Fruit fly (Drosophila melanogaster) whole organism, embryonic: ENCODE measurements around the gene Gmppb.

Source experiments
- Atf3 ChIP-seq: fragments of 200-800 bp; sonication (Bioruptor generic); optimal IDR thresholded peaks from 3 replicates; lab custom pipeline; 2016; ENCODE audit warnings: missing biosample characterization, missing genetic modification characterization
- CG10366 ChIP-seq: fragments of 200-800 bp; sonication (Bioruptor generic); IDR thresholded peaks from 2 replicates; pipeline ENCODE4 v1.3.6; 2022; ENCODE audit warnings: missing biosample characterization, missing genetic modification characterization
- CG10654 ChIP-seq: fragments of 200-800 bp; sonication (Bioruptor generic); optimal IDR thresholded peaks from 2 replicates; lab custom pipeline; 2016; ENCODE audit warnings: missing biosample characterization, missing genetic modification characterization
- CG10959 ChIP-seq: fragments of 200-800 bp; sonication (Bioruptor generic); IDR thresholded peaks from 2 replicates; pipeline ENCODE4 v1.3.6; 2022; ENCODE audit warnings: missing biosample characterization, missing genetic modification characterization
- CG11723 ChIP-seq: fragments of 200-800 bp; sonication (Bioruptor generic); optimal IDR thresholded peaks from 2 replicates; lab custom pipeline; 2017; ENCODE audit warnings: missing biosample characterization, mild to moderate bottlenecking, missing genetic modification characterization
- CG12299 ChIP-seq: fragments of 200-800 bp; sonication (Bioruptor generic); optimal IDR thresholded peaks from 2 replicates; lab custom pipeline; 2018; ENCODE audit warnings: missing biosample characterization, mild to moderate bottlenecking, missing genetic modification characterization
- CG12659 ChIP-seq: fragments of 200-800 bp; sonication (Bioruptor generic); optimal IDR thresholded peaks from 3 replicates; lab custom pipeline; 2017; ENCODE audit warnings: mild to moderate bottlenecking, missing biosample characterization, missing genetic modification reagents, missing genetic modification characterization
- CG14441 ChIP-seq: fragments of 200-800 bp; sonication (Bioruptor generic); IDR thresholded peaks from 2 replicates; pipeline ENCODE4 v1.3.6; 2022; ENCODE audit warnings: missing biosample characterization, missing genetic modification characterization
- CG15073 ChIP-seq: fragments of 200-800 bp; sonication (Bioruptor generic); optimal IDR thresholded peaks from 2 replicates; lab custom pipeline; 2016; ENCODE audit warnings: missing biosample characterization, missing genetic modification characterization
- CG15479 ChIP-seq: fragments of 200-800 bp; sonication (Bioruptor generic); optimal IDR thresholded peaks from 3 replicates; lab custom pipeline; 2019; ENCODE audit warnings: missing biosample characterization, mild to moderate bottlenecking, missing genetic modification characterization, moderate library complexity
- CG16779 ChIP-seq: fragments of 200-800 bp; sonication (Bioruptor generic); IDR thresholded peaks from 2 replicates; pipeline ENCODE4 v1.3.6; 2022; ENCODE audit warnings: missing biosample characterization, missing genetic modification characterization
- CG16815 ChIP-seq: fragments of 200-800 bp; sonication (Bioruptor generic); optimal IDR thresholded peaks from 3 replicates; lab custom pipeline; 2017; ENCODE audit warnings: missing biosample characterization, mild to moderate bottlenecking, missing genetic modification characterization
- CG18262 ChIP-seq: fragments of 200-800 bp; optimal IDR thresholded peaks from 3 replicates; lab custom pipeline; 2019; ENCODE audit warnings: missing biosample characterization, mild to moderate bottlenecking, missing genetic modification characterization, moderate library complexity
- CG6654 ChIP-seq: fragments of 200-800 bp; sonication (Bioruptor generic); optimal IDR thresholded peaks from 2 replicates; lab custom pipeline; 2017; ENCODE audit warnings: missing biosample characterization, mild to moderate bottlenecking, missing genetic modification characterization
- CG6683 ChIP-seq: fragments of 200-800 bp; sonication (Bioruptor generic); optimal IDR thresholded peaks from 2 replicates; lab custom pipeline; 2017; ENCODE audit warnings: missing biosample characterization, mild to moderate bottlenecking, missing genetic modification characterization, missing genetic modification reagents
- CG7372 ChIP-seq: fragments of 200-800 bp; sonication (Bioruptor generic); IDR thresholded peaks from 2 replicates; pipeline ENCODE4 v1.3.6; 2022; ENCODE audit warnings: missing biosample characterization, missing genetic modification characterization
- CG7963 ChIP-seq: fragments of 200-800 bp; sonication (Bioruptor generic); IDR thresholded peaks from 3 replicates; pipeline ENCODE4 v1.3.6; 2022; ENCODE audit warnings: missing biosample characterization, missing genetic modification characterization; ENCODE audit not compliant: partially characterized antibody
- CG8359 ChIP-seq: fragments of 200-800 bp; sonication (Bioruptor generic); optimal IDR thresholded peaks from 2 replicates; lab custom pipeline; 2017; ENCODE audit warnings: missing biosample characterization, mild to moderate bottlenecking, missing genetic modification characterization, borderline replicate concordance
- CHES-1-like ChIP-seq: fragments of 200-800 bp; sonication (Bioruptor generic); optimal IDR thresholded peaks from 2 replicates; lab custom pipeline; 2016; ENCODE audit warnings: missing biosample characterization, missing genetic modification characterization
- CTCF ChIP-seq: fragments of 200-800 bp; sonication (Bioruptor generic); optimal IDR thresholded peaks from 2 replicates; lab custom pipeline; 2017; ENCODE audit warnings: missing biosample characterization, mild to moderate bottlenecking, missing genetic modification characterization, moderate library complexity
- Dbx ChIP-seq: fragments of 200-800 bp; sonication (Bioruptor generic); IDR thresholded peaks from 3 replicates; pipeline ENCODE4 v1.3.6; 2022; ENCODE audit warnings: missing biosample characterization, missing genetic modification characterization
- Dip2 ChIP-seq: fragments of 200-800 bp; sonication (Bioruptor generic); IDR thresholded peaks from 2 replicates; pipeline ENCODE4 v1.3.6; 2022; ENCODE audit warnings: missing biosample characterization, missing genetic modification characterization
- Drgx ChIP-seq: fragments of 200-800 bp; sonication (Bioruptor generic); IDR thresholded peaks from 2 replicates; pipeline ENCODE4 v1.3.6; 2022; ENCODE audit warnings: missing biosample characterization, missing genetic modification characterization
- Fer1 ChIP-seq: fragments of 200-800 bp; sonication (Bioruptor generic); optimal IDR thresholded peaks from 2 replicates; lab custom pipeline; 2017; ENCODE audit warnings: missing biosample characterization, mild to moderate bottlenecking, missing genetic modification characterization
- Fer3 ChIP-seq: fragments of 200-800 bp; sonication (Bioruptor generic); optimal IDR thresholded peaks from 2 replicates; lab custom pipeline; 2018; ENCODE audit warnings: missing biosample characterization, mild to moderate bottlenecking, missing genetic modification characterization, moderate library complexity
- H2.0 ChIP-seq: fragments of 200-800 bp; sonication (Bioruptor generic); IDR thresholded peaks from 2 replicates; pipeline ENCODE4 v1.3.6; 2022; ENCODE audit warnings: missing biosample characterization, missing genetic modification characterization
- HLH3B ChIP-seq: fragments of 200-800 bp; sonication (Bioruptor generic); IDR thresholded peaks from 2 replicates; pipeline ENCODE4 v1.3.6; 2022; ENCODE audit warnings: missing biosample characterization, missing genetic modification characterization
- HLH4C ChIP-seq: fragments of 200-800 bp; sonication (Bioruptor generic); IDR thresholded peaks from 3 replicates; pipeline ENCODE4 v1.3.6; 2022; ENCODE audit warnings: missing biosample characterization, missing genetic modification characterization; ENCODE audit not compliant: partially characterized antibody
- Hr3 ChIP-seq: fragments of 200-800 bp; sonication (Bioruptor generic); optimal IDR thresholded peaks from 3 replicates; lab custom pipeline; 2016; ENCODE audit warnings: missing biosample characterization, missing genetic modification characterization
- Nf-YC ChIP-seq: fragments of 200-800 bp; optimal IDR thresholded peaks from 3 replicates; lab custom pipeline; 2019; ENCODE audit warnings: missing biosample characterization, mild to moderate bottlenecking, missing genetic modification characterization, moderate library complexity
- Oaz ChIP-seq: fragments of 200-800 bp; sonication (Bioruptor generic); IDR thresholded peaks from 2 replicates; pipeline ENCODE4 v1.3.6; 2022; ENCODE audit warnings: missing biosample characterization, missing genetic modification characterization
- abd-A ChIP-seq: fragments of 200-800 bp; sonication (Bioruptor generic); optimal IDR thresholded peaks from 3 replicates; lab custom pipeline; 2019; ENCODE audit warnings: missing biosample characterization, mild to moderate bottlenecking, missing genetic modification characterization, moderate library complexity
- ara ChIP-seq: fragments of 200-800 bp; sonication (Bioruptor generic); IDR thresholded peaks from 2 replicates; pipeline ENCODE4 v1.3.6; 2022; ENCODE audit warnings: missing biosample characterization, missing genetic modification characterization
- ase ChIP-seq: fragments of 200-800 bp; sonication (Bioruptor generic); IDR thresholded peaks from 3 replicates; pipeline ENCODE4 v1.3.6; 2022; ENCODE audit warnings: missing biosample characterization, missing genetic modification characterization
- fd102C ChIP-seq: fragments of 200-800 bp; sonication (Bioruptor generic); optimal IDR thresholded peaks from 2 replicates; lab custom pipeline; 2018; ENCODE audit warnings: missing biosample characterization, mild to moderate bottlenecking, missing genetic modification characterization, moderate library complexity
- fd64A ChIP-seq: fragments of 200-800 bp; sonication (Bioruptor generic); optimal IDR thresholded peaks from 3 replicates; lab custom pipeline; 2018; ENCODE audit warnings: missing biosample characterization, mild to moderate bottlenecking, missing genetic modification characterization
- fd96Cb ChIP-seq: fragments of 200-800 bp; sonication (Bioruptor generic); optimal IDR thresholded peaks from 2 replicates; lab custom pipeline; 2018; ENCODE audit warnings: missing biosample characterization, mild to moderate bottlenecking, missing genetic modification characterization, moderate library complexity
- ken ChIP-seq: fragments of 200-800 bp; sonication (Bioruptor generic); IDR thresholded peaks from 3 replicates; pipeline ENCODE4 v1.3.6; 2022; ENCODE audit warnings: missing biosample characterization, missing genetic modification characterization
- knrl ChIP-seq: fragments of 200-800 bp; sonication (Bioruptor generic); IDR thresholded peaks from 3 replicates; pipeline ENCODE4 v1.3.6; 2022; ENCODE audit warnings: missing biosample characterization, missing genetic modification characterization; ENCODE audit not compliant: partially characterized antibody
- lab ChIP-seq: fragments of 200-800 bp; sonication (Bioruptor generic); optimal IDR thresholded peaks from 3 replicates; lab custom pipeline; 2017; ENCODE audit warnings: missing biosample characterization, missing genetic modification characterization, mild to moderate bottlenecking, moderate library complexity, missing genetic modification reagents
- nau ChIP-seq: fragments of 200-800 bp; sonication (Bioruptor generic); optimal IDR thresholded peaks from 3 replicates; lab custom pipeline; 2017; ENCODE audit warnings: missing biosample characterization, mild to moderate bottlenecking, missing genetic modification characterization, missing genetic modification reagents
- onecut ChIP-seq: fragments of 200-800 bp; sonication (Bioruptor generic); IDR thresholded peaks from 2 replicates; pipeline ENCODE4 v1.3.6; 2022; ENCODE audit warnings: missing biosample characterization, missing genetic modification characterization
- p53 ChIP-seq: fragments of 200-800 bp; sonication (Bioruptor generic); optimal IDR thresholded peaks from 2 replicates; lab custom pipeline; 2016; ENCODE audit warnings: missing biosample characterization, missing genetic modification characterization
- pan ChIP-seq, 4 experiments: fragments of >200 bp in 3 of 4; fragments of 200-800 bp in 1 of 4; sonication (Bioruptor generic) in 1 of 4; optimal IDR thresholded peaks in 3 of 4; IDR thresholded peaks in 1 of 4; 2 replicates each; pipeline versions ENCODE4 v1.3.6 to Lab custom; 2017 to 2022; ENCODE audit warnings: missing biosample characterization in 2 of 4, missing genetic modification characterization in 2 of 4, mixed read lengths in 1 of 4
- pum ChIP-seq: fragments of 200-800 bp; sonication (Bioruptor generic); optimal IDR thresholded peaks from 2 replicates; lab custom pipeline; 2016; ENCODE audit warnings: missing biosample characterization, missing genetic modification characterization
- sd ChIP-seq: fragments of 200-800 bp; sonication (Bioruptor generic); optimal IDR thresholded peaks from 3 replicates; lab custom pipeline; 2018; ENCODE audit warnings: missing biosample characterization, mild to moderate bottlenecking, missing genetic modification characterization, moderate library complexity
- tgo ChIP-seq: fragments of 200-800 bp; sonication (Bioruptor generic); IDR thresholded peaks from 3 replicates; pipeline ENCODE4 v1.3.6; 2022; ENCODE audit warnings: missing biosample characterization, missing genetic modification characterization
- toy ChIP-seq: fragments of 200-800 bp; sonication (Bioruptor generic); IDR thresholded peaks from 2 replicates; pipeline ENCODE4 v1.3.6; 2022; ENCODE audit warnings: missing biosample characterization, missing genetic modification characterization
- usp ChIP-seq: fragments of >200 bp; optimal IDR thresholded peaks from 2 replicates; lab custom pipeline; 2017; ENCODE audit warnings: missing biosample characterization, missing genetic modification characterization
- wek ChIP-seq: fragments of 200-800 bp; sonication (Bioruptor generic); optimal IDR thresholded peaks from 3 replicates; lab custom pipeline; 2018; ENCODE audit warnings: missing biosample characterization, mild to moderate bottlenecking, missing genetic modification characterization, moderate library complexity
- zf30C ChIP-seq: fragments of 200-800 bp; sonication (Bioruptor generic); optimal IDR thresholded peaks from 3 replicates; lab custom pipeline; 2018; ENCODE audit warnings: missing biosample characterization, mild to moderate bottlenecking, missing genetic modification characterization

Gene Gmppb

dm6 chr3R:4806318-4806757 lies 4.9 kb upstream of the Gmppb start (continued):
- TF ChIP-seq CHES-1-like (GFP tag; lab: Kevin White, UChicago) (peak; percentile 66), CG12659 (GFP tag; lab: Kevin White, UChicago) (peak; percentile 66), Hr3 (no peak), H2.0 (GFP tag; lab: Robert Waterston, UW) (no peak), CTCF (no peak), p53 (GFP tag; lab: Kevin White, UChicago) (no peak), fd96Cb (tag; lab: Kevin White, UChicago) (no peak), HLH3B (GFP tag; lab: Robert Waterston, UW) (peak; percentile 39; the same call in 1 of the 2 replicates), CG10959 (GFP tag; lab: Robert Waterston, UW) (no peak), CG16779 (GFP tag; lab: Robert Waterston, UW) (no peak), fd64A (GFP tag; lab: Kevin White, UChicago) (peak; percentile 85), usp (GFP tag; lab: Kevin White, UChicago) (no peak), sd (no peak), CG15479 (GFP tag; lab: Kevin White, UChicago) (no peak), zf30C (GFP tag; lab: Kevin White, UChicago) (no peak), Dip2 (GFP tag; lab: Robert Waterston, UW) (no peak), CG16815 (GFP tag; lab: Kevin White, UChicago) (no peak), CG15073 (no peak), nau (peak; percentile 91), CG10366 (GFP tag; lab: Robert Waterston, UW) (no peak), Fer1 (GFP tag; lab: Kevin White, UChicago) (peak; percentile 84), CG11723 (GFP tag; lab: Kevin White, UChicago) (peak; percentile 50), CG12299 (tag; lab: Kevin White, UChicago) (peak; percentile 76), CG14441 (0 out of 2 replicates have a peak, but pooled peaks have one; percentile 18), abd-A (tag; lab: Kevin White, UChicago) (peak; percentile 46), CG6683 (peak; percentile 59), pan (optimal IDR thresholded peaks at IDR 0.05; lab: Kevin White, UChicago) (no peak), pan (GFP tag; optimal IDR thresholded peaks at IDR 0.05 in 1 of 2, IDR thresholded peaks at IDR 0.05 in 1 of 2) (peak in 1 of 2 experiments; percentile 38), onecut (GFP tag; lab: Robert Waterston, UW) (peak; percentile 69), tgo (no peak; the same call in 2 of the 3 replicates), CG10654 (peak; percentile 56), CG7372 (GFP tag; lab: Robert Waterston, UW) (no peak), fd102C (GFP tag; lab: Kevin White, UChicago) (peak; percentile 80), Atf3 (GFP tag; lab: Kevin White, UChicago) (no peak), Nf-YC (tag; lab: Kevin White, UChicago) (peak; percentile 29), CG18262 (tag; lab: Kevin White, UChicago) (peak; percentile 59), CG7963 (GFP tag; lab: Robert Waterston, UW) (no peak), Oaz (GFP tag; lab: Robert Waterston, UW) (no peak), Drgx (GFP tag; lab: Robert Waterston, UW) (peak; percentile 10; the same call in 1 of the 2 replicates), ase (GFP tag; lab: Robert Waterston, UW) (peak; percentile 14; the same call in 1 of the 3 replicates), Dbx (GFP tag; lab: Robert Waterston, UW) (peak; percentile 52; the same call in 1 of the 3 replicates), knrl (GFP tag; lab: Robert Waterston, UW) (no peak), lab (GFP tag; lab: Kevin White, UChicago) (peak; percentile 88), CG6654 (GFP tag; lab: Kevin White, UChicago) (peak; percentile 3), toy (no peak), pum (GFP tag; lab: Kevin White, UChicago) (peak; percentile 16), ken (GFP tag; lab: Robert Waterston, UW) (no peak), CG8359 (GFP tag; lab: Kevin White, UChicago) (peak; percentile 49), ara (no peak), Fer3 (tag; lab: Kevin White, UChicago) (peak; percentile 59), wek (peak; percentile 88), HLH4C (0 out of 3 replicates have a peak, but pooled peaks have one; percentile 38)
